Fruit fly (Drosophila melanogaster) whole organism, embryonic: ENCODE data around the gene RabX6.
A peak's percentile ranks its signal among the peaks of the same experiment; 100 is the strongest.

Experiments used
- CG10209 ChIP-seq: fragments of 200-800 bp; sonication (Bioruptor generic); optimal IDR thresholded peaks from 3 replicates; lab custom pipeline; 2017; ENCODE audit warnings: missing biosample characterization, mild to moderate bottlenecking, missing genetic modification characterization, missing genetic modification reagents
- CG10431 ChIP-seq: fragments of 200-800 bp; sonication (Bioruptor generic); optimal IDR thresholded peaks from 3 replicates; lab custom pipeline; 2018; ENCODE audit warnings: missing biosample characterization, mild to moderate bottlenecking, missing genetic modification characterization
- CG10654 ChIP-seq: fragments of 200-800 bp; sonication (Bioruptor generic); optimal IDR thresholded peaks from 2 replicates; lab custom pipeline; 2016; ENCODE audit warnings: missing biosample characterization, missing genetic modification characterization
- CG12071 ChIP-seq: fragments of 200-800 bp; sonication (Bioruptor generic); optimal IDR thresholded peaks from 3 replicates; lab custom pipeline; 2018; ENCODE audit warnings: missing biosample characterization, mild to moderate bottlenecking, missing genetic modification characterization
- CG13424 ChIP-seq: fragments of 200-800 bp; sonication (Bioruptor generic); optimal IDR thresholded peaks from 2 replicates; lab custom pipeline; 2019; ENCODE audit warnings: missing biosample characterization, mild to moderate bottlenecking, missing genetic modification characterization, moderate library complexity
- CG1603 ChIP-seq: fragments of 200-800 bp; sonication (Bioruptor generic); optimal IDR thresholded peaks from 2 replicates; lab custom pipeline; 2019; ENCODE audit warnings: missing biosample characterization, mild to moderate bottlenecking, missing genetic modification characterization, moderate library complexity
- CG2116 ChIP-seq: fragments of 200-800 bp; sonication (Bioruptor generic); optimal IDR thresholded peaks from 3 replicates; lab custom pipeline; 2018; ENCODE audit warnings: missing biosample characterization, mild to moderate bottlenecking, missing genetic modification characterization
- CG2202 ChIP-seq: fragments of 200-800 bp; sonication (Bioruptor generic); optimal IDR thresholded peaks from 2 replicates; lab custom pipeline; 2018; ENCODE audit warnings: missing biosample characterization, mild to moderate bottlenecking, missing genetic modification characterization
- CG3163 ChIP-seq: fragments of 200-800 bp; sonication (Bioruptor generic); optimal IDR thresholded peaks from 3 replicates; lab custom pipeline; 2016; ENCODE audit warnings: missing biosample characterization, missing genetic modification characterization
- CG32532 ChIP-seq: fragments of 200-800 bp; sonication (Bioruptor generic); IDR thresholded peaks from 2 replicates; pipeline ENCODE4 v1.3.6; 2022; ENCODE audit warnings: missing biosample characterization, missing genetic modification characterization
- CG33557 ChIP-seq: fragments of 200-800 bp; sonication (Bioruptor generic); optimal IDR thresholded peaks from 2 replicates; lab custom pipeline; 2019; ENCODE audit warnings: missing biosample characterization, mild to moderate bottlenecking, missing genetic modification characterization, moderate library complexity
- CG4328 ChIP-seq: fragments of 200-800 bp; sonication (Bioruptor generic); optimal IDR thresholded peaks from 3 replicates; lab custom pipeline; 2017; ENCODE audit warnings: missing biosample characterization, missing genetic modification reagents, missing genetic modification characterization
- CG4424 ChIP-seq: fragments of 200-800 bp; sonication (Bioruptor generic); optimal IDR thresholded peaks from 3 replicates; lab custom pipeline; 2016; ENCODE audit warnings: missing biosample characterization, missing genetic modification characterization
- CG4707 ChIP-seq: fragments of 200-800 bp; sonication (Bioruptor generic); optimal IDR thresholded peaks from 2 replicates; lab custom pipeline; 2018; ENCODE audit warnings: missing biosample characterization, mild to moderate bottlenecking, missing genetic modification characterization, moderate library complexity
- CG4854 ChIP-seq: fragments of 200-800 bp; sonication (Bioruptor generic); optimal IDR thresholded peaks from 2 replicates; lab custom pipeline; 2016; ENCODE audit warnings: missing biosample characterization, missing genetic modification characterization, inconsistent platforms
- CG7745 ChIP-seq: fragments of 200-800 bp; sonication (Bioruptor generic); optimal IDR thresholded peaks from 2 replicates; lab custom pipeline; 2018; ENCODE audit warnings: missing biosample characterization, mild to moderate bottlenecking, missing genetic modification characterization, moderate library complexity
- CG9727 ChIP-seq: fragments of 200-800 bp; sonication (Bioruptor generic); optimal IDR thresholded peaks from 3 replicates; lab custom pipeline; 2017; ENCODE audit warnings: missing biosample characterization, mild to moderate bottlenecking, missing genetic modification characterization
- Camta ChIP-seq: fragments of 200-800 bp; sonication (Bioruptor generic); optimal IDR thresholded peaks from 2 replicates; lab custom pipeline; 2016; ENCODE audit warnings: missing biosample characterization, missing genetic modification characterization
- D19B ChIP-seq: fragments of 200-800 bp; sonication (Bioruptor generic); optimal IDR thresholded peaks from 2 replicates; lab custom pipeline; 2017; ENCODE audit warnings: missing biosample characterization, mild to moderate bottlenecking, missing genetic modification characterization
- Drgx ChIP-seq: fragments of 200-800 bp; sonication (Bioruptor generic); IDR thresholded peaks from 2 replicates; pipeline ENCODE4 v1.3.6; 2022; ENCODE audit warnings: missing biosample characterization, missing genetic modification characterization
- E2f2 ChIP-seq: fragments of 200-800 bp; sonication (Bioruptor generic); IDR thresholded peaks from 2 replicates; pipeline ENCODE4 v1.3.6; 2022; ENCODE audit warnings: missing biosample characterization, missing genetic modification characterization
- HLH3B ChIP-seq: fragments of 200-800 bp; sonication (Bioruptor generic); IDR thresholded peaks from 2 replicates; pipeline ENCODE4 v1.3.6; 2022; ENCODE audit warnings: missing biosample characterization, missing genetic modification characterization
- HLH4C ChIP-seq: fragments of 200-800 bp; sonication (Bioruptor generic); IDR thresholded peaks from 3 replicates; pipeline ENCODE4 v1.3.6; 2022; ENCODE audit warnings: missing biosample characterization, missing genetic modification characterization; ENCODE audit not compliant: partially characterized antibody
- Med ChIP-seq: fragments of 200-800 bp; sonication (Bioruptor generic); peaks from one replicate; lab custom pipeline; 2016; ENCODE audit warnings: missing biosample characterization, missing genetic modification characterization, mild to moderate bottlenecking, inconsistent platforms, moderate library complexity
- Meics ChIP-seq: fragments of 200-800 bp; sonication (Bioruptor generic); optimal IDR thresholded peaks from 2 replicates; lab custom pipeline; 2017; ENCODE audit warnings: missing biosample characterization, mild to moderate bottlenecking, missing genetic modification characterization
- NK7.1 ChIP-seq: fragments of 200-800 bp; sonication (Bioruptor generic); optimal IDR thresholded peaks from 3 replicates; lab custom pipeline; 2016; ENCODE audit warnings: missing biosample characterization, missing genetic modification characterization
- Optix ChIP-seq: fragments of 200-800 bp; sonication (Bioruptor generic); IDR thresholded peaks from 3 replicates; pipeline ENCODE4 v1.3.6; 2022; ENCODE audit warnings: missing biosample characterization, missing genetic modification characterization
- Side ChIP-seq: fragments of 200-800 bp; sonication (Bioruptor generic); optimal IDR thresholded peaks from 2 replicates; lab custom pipeline; 2016; ENCODE audit warnings: missing biosample characterization, missing genetic modification characterization
- Sox100B ChIP-seq: fragments of 200-800 bp; sonication (Bioruptor generic); optimal IDR thresholded peaks from 3 replicates; lab custom pipeline; 2018; ENCODE audit warnings: missing biosample characterization, mild to moderate bottlenecking, missing genetic modification characterization
- ase ChIP-seq: fragments of 200-800 bp; sonication (Bioruptor generic); IDR thresholded peaks from 3 replicates; pipeline ENCODE4 v1.3.6; 2022; ENCODE audit warnings: missing biosample characterization, missing genetic modification characterization
- cas ChIP-seq: fragments of 200-800 bp; sonication (Bioruptor generic); IDR thresholded peaks from 2 replicates; pipeline ENCODE4 v1.3.6; 2022; ENCODE audit warnings: missing biosample characterization, missing genetic modification characterization
- cwo ChIP-seq: fragments of 200-800 bp; sonication (Bioruptor generic); optimal IDR thresholded peaks from 3 replicates; lab custom pipeline; 2017; ENCODE audit warnings: missing biosample characterization, missing genetic modification characterization, mild to moderate bottlenecking, moderate library complexity, missing genetic modification reagents
- da ChIP-seq: fragments of 200-800 bp; sonication (Bioruptor generic); optimal IDR thresholded peaks from 2 replicates; lab custom pipeline; 2016; ENCODE audit warnings: missing biosample characterization, missing genetic modification characterization
- dmrt99B ChIP-seq: fragments of 200-800 bp; sonication (Bioruptor generic); optimal IDR thresholded peaks from 2 replicates; lab custom pipeline; 2018; ENCODE audit warnings: missing biosample characterization, mild to moderate bottlenecking, missing genetic modification characterization, moderate library complexity
- exex ChIP-seq: fragments of 200-800 bp; sonication (Bioruptor generic); optimal IDR thresholded peaks from 4 replicates; lab custom pipeline; 2018; ENCODE audit warnings: missing biosample characterization, mild to moderate bottlenecking, missing genetic modification characterization, moderate library complexity
- gce ChIP-seq: fragments of 200-800 bp; sonication (Bioruptor generic); IDR thresholded peaks from 3 replicates; pipeline ENCODE4 v1.3.6; 2022; ENCODE audit warnings: missing biosample characterization, missing genetic modification characterization
- gem ChIP-seq: fragments of 200-800 bp; sonication (Bioruptor generic); optimal IDR thresholded peaks from 2 replicates; lab custom pipeline; 2019; ENCODE audit warnings: missing biosample characterization, mild to moderate bottlenecking, missing genetic modification characterization, moderate library complexity
- kni ChIP-seq: fragments of 200-800 bp; sonication (Bioruptor generic); optimal IDR thresholded peaks from 3 replicates; lab custom pipeline; 2017; ENCODE audit warnings: mild to moderate bottlenecking, missing biosample characterization, missing genetic modification reagents, missing genetic modification characterization
- odd ChIP-seq: fragments of 200-800 bp; sonication (Bioruptor generic); optimal IDR thresholded peaks from 2 replicates; lab custom pipeline; 2017; ENCODE audit warnings: missing biosample characterization, mild to moderate bottlenecking, missing genetic modification characterization
- onecut ChIP-seq: fragments of 200-800 bp; sonication (Bioruptor generic); IDR thresholded peaks from 2 replicates; pipeline ENCODE4 v1.3.6; 2022; ENCODE audit warnings: missing biosample characterization, missing genetic modification characterization
- repo ChIP-seq: fragments of 200-800 bp; sonication (Bioruptor generic); optimal IDR thresholded peaks from 2 replicates; lab custom pipeline; 2016; ENCODE audit warnings: missing biosample characterization, missing genetic modification characterization
- sd ChIP-seq: fragments of 200-800 bp; sonication (Bioruptor generic); optimal IDR thresholded peaks from 3 replicates; lab custom pipeline; 2018; ENCODE audit warnings: missing biosample characterization, mild to moderate bottlenecking, missing genetic modification characterization, moderate library complexity
- slp2 ChIP-seq: fragments of 200-800 bp; sonication (Bioruptor generic); optimal IDR thresholded peaks from 2 replicates; lab custom pipeline; 2016; ENCODE audit warnings: missing biosample characterization, missing genetic modification characterization
- sug ChIP-seq: fragments of 200-800 bp; optimal IDR thresholded peaks from 2 replicates; lab custom pipeline; 2019; ENCODE audit warnings: missing biosample characterization, mild to moderate bottlenecking, missing genetic modification characterization, moderate library complexity
- tll ChIP-seq, 2 experiments: fragments of 200-800 bp in 1 of 2; fragments of >200 bp in 1 of 2; sonication (Bioruptor generic) in 1 of 2; optimal IDR thresholded peaks; 2 replicates each; lab custom pipeline; 2017 to 2019; ENCODE audit warnings: missing biosample characterization in 2 of 2, missing genetic modification characterization in 2 of 2, mild to moderate bottlenecking in 1 of 2, moderate library complexity in 1 of 2

The RabX6 gene

dm6 chr3L:642146-642864 is 48.0 kb upstream of the RabX6 start (continued):
- TF ChIP-seq kni (no peak), CG9727 (peak; percentile 61), slp2 (GFP tag; lab: Kevin White, UChicago) (no peak), NK7.1 (GFP tag; lab: Kevin White, UChicago) (no peak), repo (GFP tag; lab: Kevin White, UChicago) (no peak), CG32532 (GFP tag; lab: Robert Waterston, UW) (peak; percentile 63), CG4424 (GFP tag; lab: Kevin White, UChicago) (peak; percentile 71), Drgx (no peak)

- TF ChIP-seq Camta (GFP tag; lab: Kevin White, UChicago) (peak; percentile 58), CG2202 (tag; lab: Kevin White, UChicago) (peak; percentile 38), CG12071 (peak; percentile 48), onecut (peak; percentile 30), CG4854 (GFP tag; lab: Kevin White, UChicago) (no peak), dmrt99B (tag; lab: Kevin White, UChicago) (no peak), CG3163 (GFP tag; lab: Kevin White, UChicago) (peak; percentile 18), gem (tag; lab: Kevin White, UChicago) (no peak), ase (GFP tag; lab: Robert Waterston, UW) (0 out of 3 replicates have a peak, but pooled peaks have one; percentile 21), CG13424 (no peak), da (GFP tag; lab: Kevin White, UChicago) (peak; percentile 26), CG2116 (GFP tag; lab: Kevin White, UChicago) (peak; percentile 0), CG10654 (GFP tag; lab: Kevin White, UChicago) (no peak), cwo (GFP tag; lab: Kevin White, UChicago) (peak; percentile 74), CG1603 (tag; lab: Kevin White, UChicago) (peak; percentile 37), CG10431 (GFP tag; lab: Kevin White, UChicago) (peak; percentile 71), Meics (GFP tag; lab: Kevin White, UChicago) (peak; percentile 24), CG10209 (peak; percentile 67), sd (tag; lab: Kevin White, UChicago) (peak; percentile 100), sug (tag; lab: Kevin White, UChicago) (peak; percentile 82), HLH3B (peak; percentile 5; the same call in 1 of the 2 replicates), Med (peak; percentile 79), odd (GFP tag; lab: Kevin White, UChicago) (peak; percentile 68), tll (GFP tag; optimal IDR thresholded peaks at IDR 0.05; lab: Kevin White, UChicago) (no peak), D19B (GFP tag; lab: Kevin White, UChicago) (no peak), cas (GFP tag; lab: Robert Waterston, UW) (0 out of 2 replicates have a peak, but pooled peaks have one; percentile 7), CG4328 (GFP tag; lab: Kevin White, UChicago) (peak; percentile 40), gce (peak; percentile 4; the same call in 1 of the 3 replicates), Sox100B (GFP tag; lab: Kevin White, UChicago) (no peak), Side (GFP tag; lab: Kevin White, UChicago) (peak; percentile 35), CG33557 (no peak), HLH4C (GFP tag; lab: Robert Waterston, UW) (0 out of 3 replicates have a peak, but pooled peaks have one; percentile 20), exex (tag; lab: Kevin White, UChicago) (peak; percentile 75), CG4707 (GFP tag; lab: Kevin White, UChicago) (peak; percentile 0), Optix (0 out of 3 replicates have a peak, but pooled peaks have one; percentile 39), E2f2 (GFP tag; lab: Robert Waterston, UW) (0 out of 2 replicates have a peak, but pooled peaks have one; percentile 33), CG7745 (tag; lab: Kevin White, UChicago) (no peak)
Measured at dm6 chr3L:642865-643738, 47.2 kb upstream of the RabX6 start.
